Worm (Caenorhabditis elegans) whole organism, late embryonic: ENCODE data around the gene ugt-13.

Experiments used
- ama-1 ChIP-seq: fragments of 150-350 bp; optimal IDR thresholded peaks from 2 replicates; lab custom pipeline; 2014
- nfya-1 ChIP-seq: sonication (generic microtip); optimal IDR thresholded peaks from 2 replicates; lab custom pipeline; 2017; ENCODE audit warnings: missing genetic modification characterization, mild to moderate bottlenecking, missing compliant biosample characterization, antibody characterized with exemption, moderate library complexity
- npax-4 ChIP-seq: sonication (generic microtip); optimal IDR thresholded peaks from 2 replicates; lab custom pipeline; 2016; ENCODE audit warnings: missing genetic modification characterization, missing compliant biosample characterization

DNA sequence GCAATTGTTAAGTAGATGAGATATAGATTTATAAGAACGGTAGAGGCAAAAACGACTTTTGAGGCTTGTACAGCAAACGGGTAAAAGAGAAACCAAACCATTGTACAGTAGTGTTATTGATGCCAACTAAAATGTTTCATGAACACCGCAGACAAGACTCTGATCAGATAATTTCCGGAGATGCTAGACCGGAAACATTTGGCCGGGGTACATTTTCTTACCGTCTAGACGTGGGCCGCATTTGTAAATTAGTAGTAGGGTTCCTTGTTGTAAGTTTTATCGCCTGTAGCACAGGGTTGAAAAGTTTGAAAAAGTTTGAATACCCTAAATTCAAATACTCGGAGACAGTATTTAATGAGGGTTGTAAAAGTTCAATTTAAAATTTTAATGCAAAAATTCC is 27.3 kb upstream of the ugt-13 start, which contains the start of gene str-32:
- TF ChIP-seq npax-4 (tag; lab: Kevin White, UChicago) (no peak), ama-1 (no peak), nfya-1 (tag; lab: Kevin White, UChicago) (no peak)
